Worm (Caenorhabditis elegans) whole organism, L2 larva: Measurements from ENCODE around the gene F14B8.6.

Experiments used
- ZK546.5 ChIP-seq: sonication (generic microtip); optimal IDR thresholded peaks from 2 replicates; lab custom pipeline; 2017; ENCODE audit warnings: missing biosample characterization, missing genetic modification characterization
- elt-1 ChIP-seq: fragments of 150-350 bp; optimal IDR thresholded peaks from 2 replicates; lab custom pipeline; 2014; ENCODE audit warnings: missing biosample characterization, missing genetic modification characterization
- lin-13 ChIP-seq: fragments of 150-350 bp; optimal IDR thresholded peaks from 2 replicates; lab custom pipeline; 2014; ENCODE audit warnings: missing biosample characterization, missing genetic modification reagents, missing genetic modification characterization
- lsy-2 ChIP-seq, 2 experiments: fragments of 150-350 bp in 1 of 2; sonication (generic microtip) in 1 of 2; optimal IDR thresholded peaks; 2 replicates each; lab custom pipeline; 2014 to 2017; ENCODE audit warnings: missing biosample characterization in 2 of 2, missing genetic modification characterization in 2 of 2
- sem-4 ChIP-seq: fragments of 150-350 bp; optimal IDR thresholded peaks from 2 replicates; lab custom pipeline; 2014; ENCODE audit warnings: missing biosample characterization, missing genetic modification reagents, missing genetic modification characterization
- ztf-4 ChIP-seq: fragments of 150-350 bp; optimal IDR thresholded peaks from 2 replicates; lab custom pipeline; 2014; ENCODE audit warnings: missing biosample characterization, missing genetic modification characterization

- TF ChIP-seq sem-4 (tag; lab: Kevin White, UChicago) (no peak), lin-13 (no peak), ztf-4 (no peak), lsy-2 (tag; optimal IDR thresholded peaks at IDR 0.05; lab: Kevin White, UChicago) (no peak), elt-1 (no peak), ZK546.5 (no peak)
Measured at ce11 chrX:6967057-6967456, 34.8 kb upstream of the F14B8.6 start, which contains the start of gene F01E11.3.
